Worm (Caenorhabditis elegans): ENCODE measurements around the gene wrk-1.

The wrk-1 gene

DNA sequence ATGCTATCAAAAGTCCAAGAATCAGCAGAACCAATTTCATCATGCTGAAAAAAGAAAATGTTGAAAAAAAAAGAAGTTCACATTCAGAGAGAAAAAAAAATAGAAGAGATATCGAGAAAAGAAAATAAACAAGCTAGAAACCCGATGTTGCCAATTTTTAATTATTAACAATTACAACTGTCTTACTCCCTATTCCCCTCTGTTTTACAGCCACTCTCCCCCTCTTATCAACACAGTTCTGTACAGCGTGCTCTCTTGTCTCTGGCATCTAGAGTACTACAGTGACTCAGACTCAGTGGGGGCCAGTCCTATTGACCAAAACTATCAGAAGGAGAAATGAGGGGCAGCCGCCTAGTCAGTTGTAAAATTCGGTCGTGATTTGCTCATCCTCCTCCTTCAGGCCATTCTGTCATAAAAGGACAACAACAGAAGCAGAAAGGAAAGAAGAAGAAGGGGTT, at the start of gene wrk-1:
TSS of gene wrk-1 (minus strand) at position 51 of the 458 bp plus-strand sequence.
- TF ChIP-seq cog-1 (tag; optimal IDR thresholded peaks at IDR 0.05) (no peak), med-1 (GFP tag; optimal IDR thresholded peaks at IDR 0.05; ENCODE audit: insufficient read depth) (no peak), ref-1 (GFP tag; conservative IDR thresholded peaks at IDR 0.05) (no peak), tab-1 (GFP tag; IDR thresholded peaks at IDR 0.05) (no peak), ztf-23 (GFP tag; IDR thresholded peaks at IDR 0.05) (no peak)

DNA sequence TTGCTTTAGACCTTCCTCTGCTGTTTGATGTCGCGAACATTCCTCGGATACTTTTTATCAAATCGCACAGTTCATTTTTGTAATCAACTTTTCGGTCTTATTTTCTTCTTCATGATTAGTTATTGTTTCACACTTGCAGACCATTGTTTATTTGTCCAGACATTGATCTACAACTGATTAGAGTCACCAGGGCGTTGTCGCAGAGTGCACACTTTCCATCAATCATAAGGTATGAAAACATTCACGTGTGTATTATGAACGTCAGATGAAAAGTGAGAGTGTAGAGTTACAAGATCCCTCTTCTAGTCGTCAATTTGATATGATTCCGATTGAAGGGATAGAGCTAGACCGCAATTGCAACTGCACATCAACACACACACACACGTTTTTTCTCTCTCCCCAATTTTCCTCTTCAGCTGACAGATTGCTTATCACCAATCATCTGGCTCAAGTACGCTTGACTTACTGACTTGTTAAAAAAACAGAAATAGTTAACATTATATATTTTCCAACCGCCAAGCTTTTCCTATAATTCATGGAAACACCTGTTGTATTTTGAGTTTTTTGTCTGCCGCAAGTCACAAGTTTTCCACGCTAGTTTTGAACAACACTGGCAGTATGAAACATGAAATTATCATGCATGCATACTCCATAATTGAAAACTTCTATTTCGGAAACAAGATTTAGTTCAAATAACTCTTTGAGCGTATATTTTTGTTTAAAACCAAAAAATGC, 47.8 kb upstream of the wrk-1 start:
- TF ChIP-seq klf-2 (GFP tag; conservative IDR thresholded peaks at IDR 0.05) (no peak), T22C8.4 (GFP tag; IDR thresholded peaks at IDR 0.05) (no peak), med-1 (GFP tag; optimal IDR thresholded peaks at IDR 0.05; ENCODE audit: insufficient read depth) (no peak), cog-1 (tag; optimal IDR thresholded peaks at IDR 0.05) (no peak), ref-1 (GFP tag; conservative IDR thresholded peaks at IDR 0.05) (no peak), tab-1 (GFP tag; IDR thresholded peaks at IDR 0.05) (no peak), ztf-29 (GFP tag; IDR thresholded peaks at IDR 0.05) (no peak), flt-1 (GFP tag; IDR thresholded peaks at IDR 0.05) (no peak), ztf-23 (GFP tag; IDR thresholded peaks at IDR 0.05) (no peak)

DNA sequence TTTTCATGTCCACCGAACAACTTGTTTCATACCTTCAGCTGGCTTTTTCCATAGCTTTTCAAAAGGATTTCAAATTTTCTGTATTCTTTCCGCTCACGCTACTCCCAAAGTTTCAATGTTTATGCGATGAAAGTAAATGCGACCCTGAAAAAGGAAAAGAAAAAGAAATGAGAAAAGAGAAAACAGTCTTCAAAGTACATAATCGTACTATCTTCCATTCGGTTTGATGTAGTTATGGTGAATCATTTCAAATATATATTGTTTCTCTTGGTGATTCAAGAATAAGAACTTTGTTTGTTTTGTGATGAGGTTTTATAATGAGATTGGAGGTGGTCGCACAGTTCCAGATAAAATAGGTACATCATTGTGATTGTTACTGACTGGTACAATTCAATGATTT, 46.4 kb upstream of the wrk-1 start:
- TF ChIP-seq cog-1 (tag; optimal IDR thresholded peaks at IDR 0.05), result no peak
- TF ChIP-seq ztf-23 (GFP tag; IDR thresholded peaks at IDR 0.05), result no peak
- no peak for TF ChIP-seq tab-1 (GFP tag; IDR thresholded peaks at IDR 0.05)

DNA sequence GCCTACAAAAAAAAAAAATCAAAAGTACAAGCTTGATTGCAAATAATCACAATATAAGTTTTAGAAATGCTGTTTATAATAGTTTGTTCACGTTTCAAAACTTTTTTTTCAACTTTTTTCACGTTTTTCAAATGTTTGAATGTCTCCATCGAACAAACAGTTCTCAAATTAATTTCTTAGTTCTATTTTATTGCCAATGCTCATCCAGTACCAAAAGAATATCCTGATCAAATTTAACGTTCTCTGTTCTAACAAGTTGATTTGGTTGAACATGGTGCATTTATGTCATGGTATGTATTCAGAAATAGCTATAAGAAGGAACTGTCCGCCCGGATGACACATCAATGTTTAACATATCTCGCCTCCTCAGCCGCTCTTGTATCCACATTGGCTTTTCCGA, 40.0 kb upstream of the wrk-1 start, which contains the start of gene kin-9:
TSS of gene kin-9 (plus strand) at position 301 of the 400 bp plus-strand sequence.
- TF ChIP-seq ref-1 (GFP tag; conservative IDR thresholded peaks at IDR 0.05), result no peak
- no peak for TF ChIP-seq med-1 (GFP tag; optimal IDR thresholded peaks at IDR 0.05; ENCODE audit: insufficient read depth)
- no peak for TF ChIP-seq klf-2 (GFP tag; conservative IDR thresholded peaks at IDR 0.05)
- no peak for TF ChIP-seq flt-1 (GFP tag; IDR thresholded peaks at IDR 0.05)
- TF ChIP-seq ztf-23 (GFP tag; IDR thresholded peaks at IDR 0.05), result no peak
- no peak for TF ChIP-seq ztf-29 (GFP tag; IDR thresholded peaks at IDR 0.05)
- no peak for TF ChIP-seq T22C8.4 (GFP tag; IDR thresholded peaks at IDR 0.05)
- TF ChIP-seq tab-1 (GFP tag; IDR thresholded peaks at IDR 0.05), result no peak
- TF ChIP-seq cog-1 (tag; optimal IDR thresholded peaks at IDR 0.05), result no peak

DNA sequence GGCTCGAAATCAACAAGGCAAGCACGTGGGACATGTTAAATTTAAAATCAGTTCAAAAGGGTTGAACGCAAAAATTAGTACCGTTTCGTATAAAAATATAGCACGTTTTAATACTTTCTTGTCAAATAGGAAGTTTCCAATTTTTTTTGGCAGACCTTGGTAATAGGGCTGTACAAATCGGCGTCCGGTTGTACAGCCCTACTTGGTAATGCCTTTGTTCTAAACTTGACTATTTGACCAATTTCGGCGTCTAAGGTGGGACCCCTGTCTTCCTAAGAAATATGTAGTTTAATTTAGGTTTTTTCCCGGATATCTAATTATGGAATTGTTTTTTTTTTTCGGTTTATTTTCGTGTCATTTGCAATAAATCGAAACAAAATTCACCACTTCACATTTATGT, 37.1 kb upstream of the wrk-1 start:
- no peak for TF ChIP-seq ref-1 (GFP tag; conservative IDR thresholded peaks at IDR 0.05)
- no peak for TF ChIP-seq med-1 (GFP tag; optimal IDR thresholded peaks at IDR 0.05; ENCODE audit: insufficient read depth)
- TF ChIP-seq flt-1 (GFP tag; IDR thresholded peaks at IDR 0.05), result no peak
- no peak for TF ChIP-seq T22C8.4 (GFP tag; IDR thresholded peaks at IDR 0.05)
- no peak for TF ChIP-seq ztf-29 (GFP tag; IDR thresholded peaks at IDR 0.05)
- TF ChIP-seq tab-1 (GFP tag; IDR thresholded peaks at IDR 0.05), result no peak
- TF ChIP-seq ztf-23 (GFP tag; IDR thresholded peaks at IDR 0.05), result no peak
- no peak for TF ChIP-seq klf-2 (GFP tag; conservative IDR thresholded peaks at IDR 0.05)
- no peak for TF ChIP-seq cog-1 (tag; optimal IDR thresholded peaks at IDR 0.05)

DNA sequence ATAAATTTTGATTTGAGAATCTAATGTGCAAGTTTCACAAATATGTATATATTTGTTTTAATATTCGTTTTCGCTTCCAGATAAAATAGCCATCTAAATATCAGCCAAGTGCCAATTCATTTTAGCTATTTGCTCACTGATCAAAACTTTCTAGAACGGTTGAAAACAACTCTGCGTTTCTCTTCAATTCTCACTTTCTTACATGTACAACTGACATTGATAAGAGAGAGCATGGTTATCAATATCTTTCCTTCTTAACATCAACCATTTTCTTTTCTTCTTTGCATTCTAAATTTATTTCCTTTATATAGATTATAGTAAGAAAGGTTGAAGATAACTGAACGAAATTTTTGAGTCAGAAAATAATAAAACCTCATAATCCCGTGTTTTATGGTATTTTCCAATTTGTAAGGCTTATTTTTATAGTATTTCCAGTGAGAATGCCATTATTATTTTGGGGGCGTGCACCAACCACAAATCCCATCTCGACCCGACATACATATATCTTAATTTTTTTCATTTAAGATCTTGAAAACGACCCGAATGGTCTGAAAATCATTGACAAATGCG, 36.0 kb upstream of the wrk-1 start, which contains the start of gene F08F1.3:
TSS of gene F08F1.3 (plus strand) at position 520 of the 570 bp plus-strand sequence.
- TF ChIP-seq tab-1 (GFP tag; IDR thresholded peaks at IDR 0.05) (no peak), med-1 (GFP tag; optimal IDR thresholded peaks at IDR 0.05; ENCODE audit: insufficient read depth) (no peak), T22C8.4 (GFP tag; IDR thresholded peaks at IDR 0.05) (no peak), ref-1 (GFP tag; conservative IDR thresholded peaks at IDR 0.05) (no peak), klf-2 (GFP tag; conservative IDR thresholded peaks at IDR 0.05) (no peak)

DNA sequence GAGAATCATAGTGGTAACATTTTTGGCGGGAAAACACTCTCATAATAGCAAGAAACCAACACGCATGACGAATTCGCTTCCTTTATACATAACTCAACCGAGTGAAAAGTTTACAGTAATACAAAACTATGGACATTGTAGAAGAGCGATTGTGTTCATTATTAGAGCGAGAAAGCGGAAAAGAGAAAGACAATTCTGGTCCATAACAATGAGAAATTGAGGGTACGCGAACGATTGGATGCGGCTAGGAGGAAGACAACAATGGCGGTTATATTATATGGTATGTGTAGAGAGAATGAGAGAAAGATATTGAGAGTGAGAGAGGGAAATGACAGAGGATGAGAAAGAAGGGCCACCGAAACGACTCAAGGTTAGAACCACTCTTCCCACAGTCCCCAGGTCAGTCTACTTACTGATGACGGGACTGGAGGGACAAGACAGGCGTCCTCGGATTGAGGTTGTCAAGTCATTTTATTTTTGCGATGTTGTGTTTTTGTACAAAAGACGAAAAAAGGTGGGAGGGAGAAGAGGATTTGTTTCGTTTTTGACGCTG, 33.8 kb upstream of the wrk-1 start:
- no peak for TF ChIP-seq tab-1 (GFP tag; IDR thresholded peaks at IDR 0.05)
- TF ChIP-seq klf-2 (GFP tag; conservative IDR thresholded peaks at IDR 0.05), result no peak
- no peak for TF ChIP-seq ztf-29 (GFP tag; IDR thresholded peaks at IDR 0.05)
- TF ChIP-seq T22C8.4 (GFP tag; IDR thresholded peaks at IDR 0.05), result no peak
- TF ChIP-seq flt-1 (GFP tag; IDR thresholded peaks at IDR 0.05), result no peak
- TF ChIP-seq cog-1 (tag; optimal IDR thresholded peaks at IDR 0.05), result no peak
- TF ChIP-seq ztf-23 (GFP tag; IDR thresholded peaks at IDR 0.05), result no peak
- no peak for TF ChIP-seq ref-1 (GFP tag; conservative IDR thresholded peaks at IDR 0.05)
- TF ChIP-seq med-1 (GFP tag; optimal IDR thresholded peaks at IDR 0.05; ENCODE audit: insufficient read depth), result no peak

DNA sequence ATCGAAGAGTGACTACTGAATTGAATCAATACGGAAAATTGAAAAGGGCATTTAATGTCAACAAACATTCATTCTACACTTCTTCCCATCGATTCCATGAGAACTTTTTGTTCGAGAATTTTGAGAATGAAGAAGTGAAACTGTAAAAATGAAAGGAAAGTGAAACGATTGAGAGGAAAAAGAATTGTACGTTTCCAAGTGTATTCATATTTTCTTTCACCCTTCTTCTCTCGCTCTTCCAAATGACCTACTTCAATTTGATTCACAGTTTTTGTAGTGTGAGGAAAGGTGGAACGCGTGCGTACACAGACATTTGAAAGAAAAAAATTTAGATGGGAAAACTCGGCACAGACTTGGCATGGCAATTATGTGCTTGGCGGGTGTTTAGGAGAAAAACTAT, 31.9 kb upstream of the wrk-1 start:
- TF ChIP-seq klf-2 (GFP tag; conservative IDR thresholded peaks at IDR 0.05), result no peak
- no peak for TF ChIP-seq ztf-23 (GFP tag; IDR thresholded peaks at IDR 0.05)
- no peak for TF ChIP-seq tab-1 (GFP tag; IDR thresholded peaks at IDR 0.05)
- no peak for TF ChIP-seq T22C8.4 (GFP tag; IDR thresholded peaks at IDR 0.05)
- TF ChIP-seq flt-1 (GFP tag; IDR thresholded peaks at IDR 0.05), result no peak
- no peak for TF ChIP-seq med-1 (GFP tag; optimal IDR thresholded peaks at IDR 0.05; ENCODE audit: insufficient read depth)
- TF ChIP-seq cog-1 (tag; optimal IDR thresholded peaks at IDR 0.05), result no peak
- no peak for TF ChIP-seq ref-1 (GFP tag; conservative IDR thresholded peaks at IDR 0.05)

DNA sequence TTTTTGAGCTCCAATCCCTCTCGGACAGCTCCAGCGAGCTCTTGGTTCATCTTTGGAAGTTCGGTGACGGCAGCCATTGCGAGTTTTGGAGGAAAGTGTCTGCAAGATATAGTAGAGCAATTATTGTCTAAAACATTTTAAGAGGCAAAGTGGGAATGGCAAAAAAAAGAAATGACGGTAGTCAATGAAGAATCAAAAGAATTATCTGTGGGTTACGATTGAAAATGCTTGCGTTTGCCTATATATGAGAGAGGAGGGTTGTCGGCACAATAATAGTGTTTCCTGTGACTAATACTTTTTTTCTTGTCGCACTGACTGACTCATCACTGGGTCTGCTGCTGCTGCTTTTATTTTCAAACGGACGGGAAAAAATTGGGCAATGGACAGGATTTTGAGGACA, 31.2 kb upstream of the wrk-1 start, which contains the start of gene tth-1:
TSS of gene tth-1 (minus strand) at position 101 of the 400 bp plus-strand sequence.
- TF ChIP-seq ztf-23 (GFP tag; IDR thresholded peaks at IDR 0.05) (no peak), klf-2 (GFP tag; conservative IDR thresholded peaks at IDR 0.05) (no peak), ref-1 (GFP tag; conservative IDR thresholded peaks at IDR 0.05) (no peak), flt-1 (GFP tag; IDR thresholded peaks at IDR 0.05) (no peak), T22C8.4 (GFP tag; IDR thresholded peaks at IDR 0.05) (no peak), tab-1 (GFP tag; IDR thresholded peaks at IDR 0.05) (no peak), cog-1 (tag; optimal IDR thresholded peaks at IDR 0.05) (no peak), ztf-29 (GFP tag; IDR thresholded peaks at IDR 0.05) (no peak), med-1 (GFP tag; optimal IDR thresholded peaks at IDR 0.05; ENCODE audit: insufficient read depth) (no peak)
